Fruit fly (Drosophila melanogaster): ENCODE measurements around the gene CG13010.
A peak's percentile ranks its signal among the peaks of the same experiment; 100 is the strongest.

Gene CG13010

DNA sequence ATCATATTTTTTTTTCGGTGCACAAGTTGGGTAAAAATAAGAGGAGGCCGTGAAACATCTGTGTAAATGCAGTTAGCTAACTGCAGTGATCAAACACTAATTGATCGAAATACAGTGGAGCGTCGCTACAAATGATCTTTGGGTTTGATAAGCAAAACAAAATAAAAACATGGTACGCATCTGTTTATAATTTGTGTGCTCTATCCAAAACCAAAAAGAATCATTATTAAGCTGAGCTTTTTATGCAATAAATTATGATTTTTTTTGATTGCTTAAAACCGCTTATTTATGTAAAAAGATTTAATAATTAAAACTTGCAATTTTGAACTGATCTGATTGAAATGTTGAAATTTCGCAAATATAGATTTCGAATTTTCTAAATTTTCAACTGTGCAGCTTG is 8.5 kb downstream of the CG13010 start (continued):
- TF ChIP-seq HLH4C (GFP tag; IDR thresholded peaks at IDR 0.05; ENCODE audit: partially characterized antibody), result no peak
- TF ChIP-seq CG7839 (tag; optimal IDR thresholded peaks at IDR 0.05), result peak; percentile 31
- TF ChIP-seq gcm (GFP tag; optimal IDR thresholded peaks at IDR 0.05), result no peak
- no peak for TF ChIP-seq CG6175 (GFP tag; IDR thresholded peaks at IDR 0.05)
- no peak for TF ChIP-seq CG10147 (GFP tag; optimal IDR thresholded peaks at IDR 0.05)
- TF ChIP-seq Dip3 (GFP tag; optimal IDR thresholded peaks at IDR 0.05), result no peak
- TF ChIP-seq ase (GFP tag; IDR thresholded peaks at IDR 0.05), result no peak
- no peak for TF ChIP-seq CG11398 (GFP tag; optimal IDR thresholded peaks at IDR 0.05)
- no peak for TF ChIP-seq CG14014 (GFP tag; IDR thresholded peaks at IDR 0.05)
- no peak for TF ChIP-seq CG4730 (GFP tag; IDR thresholded peaks at IDR 0.05)
- 0 out of 2 replicates have a peak, but pooled peaks have one; percentile 9 for TF ChIP-seq CG6689 (GFP tag; IDR thresholded peaks at IDR 0.05)
- TF ChIP-seq CG15011 (GFP tag; optimal IDR thresholded peaks at IDR 0.05), result no peak
- TF ChIP-seq CG6683 (GFP tag; optimal IDR thresholded peaks at IDR 0.05), result no peak
- no peak for TF ChIP-seq Ssrp (tag; optimal IDR thresholded peaks at IDR 0.05)
- TF ChIP-seq Optix (GFP tag; IDR thresholded peaks at IDR 0.05), result no peak
- peak; percentile 29 for TF ChIP-seq phol (tag; optimal IDR thresholded peaks at IDR 0.05)
- peak; percentile 2 for TF ChIP-seq CG8388 (GFP tag; optimal IDR thresholded peaks at IDR 0.05)
- no peak for TF ChIP-seq CG4282 (GFP tag; optimal IDR thresholded peaks at IDR 0.05)
- no peak for TF ChIP-seq gro (GFP tag; optimal IDR thresholded peaks at IDR 0.05)
- no peak for TF ChIP-seq CG15479 (GFP tag; optimal IDR thresholded peaks at IDR 0.05)
- TF ChIP-seq wek (GFP tag; optimal IDR thresholded peaks at IDR 0.05), result no peak
- no peak for TF ChIP-seq CG12769 (tag; optimal IDR thresholded peaks at IDR 0.05)
- TF ChIP-seq CG12391 (tag; optimal IDR thresholded peaks at IDR 0.05), result peak; percentile 28
- no peak for TF ChIP-seq fru (optimal IDR thresholded peaks at IDR 0.05)
- TF ChIP-seq CG8281 (tag; optimal IDR thresholded peaks at IDR 0.05), result no peak
- no peak for TF ChIP-seq sima (GFP tag; optimal IDR thresholded peaks at IDR 0.05)
- TF ChIP-seq CTCF (GFP tag; optimal IDR thresholded peaks at IDR 0.05), result no peak
- no peak for TF ChIP-seq sqz (GFP tag; optimal IDR thresholded peaks at IDR 0.05)
- TF ChIP-seq CG2889 (GFP tag; IDR thresholded peaks at IDR 0.05), result no peak
- TF ChIP-seq CG2712 (tag; optimal IDR thresholded peaks at IDR 0.05), result peak; percentile 13
- no peak for TF ChIP-seq prd (optimal IDR thresholded peaks at IDR 0.05)
- no peak for TF ChIP-seq prd (GFP tag; IDR thresholded peaks at IDR 0.05)
- TF ChIP-seq CG10321 (GFP tag; IDR thresholded peaks at IDR 0.05), result no peak
- TF ChIP-seq ewg (GFP tag; optimal IDR thresholded peaks at IDR 0.05), result no peak
- TF ChIP-seq dm (GFP tag; optimal IDR thresholded peaks at IDR 0.05), result no peak
- TF ChIP-seq Camta (GFP tag; optimal IDR thresholded peaks at IDR 0.05), result no peak
- no peak for TF ChIP-seq CG12104 (GFP tag; optimal IDR thresholded peaks at IDR 0.05)
- peak in 1 of 2 experiments; percentile 5 for TF ChIP-seq bsh (GFP tag; optimal IDR thresholded peaks at IDR 0.05)
- no peak for TF ChIP-seq CG5953 (GFP tag; IDR thresholded peaks at IDR 0.05)
- peak; percentile 10 for TF ChIP-seq Asciz (GFP tag; optimal IDR thresholded peaks at IDR 0.05)
- no peak for TF ChIP-seq Awh (GFP tag; IDR thresholded peaks at IDR 0.05)
- TF ChIP-seq rib (GFP tag; IDR thresholded peaks at IDR 0.05), result no peak
- no peak for TF ChIP-seq nerfin-2 (GFP tag; IDR thresholded peaks at IDR 0.05; ENCODE audit: partially characterized antibody)
- no peak for TF ChIP-seq CG17328 (GFP tag; IDR thresholded peaks at IDR 0.05)
- TF ChIP-seq Fer1 (GFP tag; optimal IDR thresholded peaks at IDR 0.05), result no peak
- TF ChIP-seq exex (tag; optimal IDR thresholded peaks at IDR 0.05), result no peak
- TF ChIP-seq seq (GFP tag; IDR thresholded peaks at IDR 0.05), result no peak
- no peak for TF ChIP-seq CG3281 (GFP tag; optimal IDR thresholded peaks at IDR 0.05)
- no peak for TF ChIP-seq NfI (GFP tag; optimal IDR thresholded peaks at IDR 0.05)
- TF ChIP-seq B-H2 (GFP tag; optimal IDR thresholded peaks at IDR 0.05), result no peak
- no peak for TF ChIP-seq Pdp1 (GFP tag; optimal IDR thresholded peaks at IDR 0.05)
- no peak for TF ChIP-seq tap (tag; optimal IDR thresholded peaks at IDR 0.05)
- TF ChIP-seq CG13894 (tag; optimal IDR thresholded peaks at IDR 0.05), result no peak

All from whole organism, embryonic.